Worm (Caenorhabditis elegans) whole organism, mixed stage, embryonic: ENCODE results near the gene M6.11.
A peak's percentile ranks its signal among the peaks of the same experiment; 100 is the strongest.

ENCODE experiments used
- M03D4.4 ChIP-seq: sonication (generic microtip); optimal IDR thresholded peaks from 2 replicates; lab custom pipeline; 2017; ENCODE audit warnings: mild to moderate bottlenecking, missing genetic modification characterization, missing compliant biosample characterization
- bed-3 ChIP-seq: fragments of 200-800 bp; sonication (Bioruptor generic); optimal IDR thresholded peaks from 3 replicates; lab custom pipeline; 2018; ENCODE audit warnings: mild to moderate bottlenecking, missing genetic modification characterization, moderate library complexity, missing compliant biosample characterization
- ceh-39 ChIP-seq: fragments of 150-350 bp; optimal IDR thresholded peaks from 2 replicates; lab custom pipeline; 2014; ENCODE audit warnings: missing biosample characterization, missing genetic modification characterization
- ceh-43 ChIP-seq: fragments of 200-800 bp; sonication (Bioruptor generic); optimal IDR thresholded peaks from 2 replicates; lab custom pipeline; 2018; ENCODE audit warnings: mild to moderate bottlenecking, missing genetic modification characterization, moderate library complexity, missing compliant biosample characterization
- ceh-83 ChIP-seq: fragments of 200-800 bp; sonication (Bioruptor generic); optimal IDR thresholded peaks from 2 replicates; lab custom pipeline; 2018; ENCODE audit warnings: mild to moderate bottlenecking, missing genetic modification characterization, missing compliant biosample characterization
- ces-1 ChIP-seq: fragments of 150-350 bp; optimal IDR thresholded peaks from 2 replicates; lab custom pipeline; 2014; ENCODE audit warnings: missing biosample characterization, missing genetic modification reagents, missing genetic modification characterization
- cnd-1 ChIP-seq: fragments of 200-800 bp; sonication (Bioruptor generic); optimal IDR thresholded peaks from 2 replicates; lab custom pipeline; 2018; ENCODE audit warnings: mild to moderate bottlenecking, missing genetic modification characterization, missing compliant biosample characterization
- drap-1 ChIP-seq: fragments of 200-800 bp; sonication (Bioruptor generic); optimal IDR thresholded peaks from 3 replicates; lab custom pipeline; 2018; ENCODE audit warnings: mild to moderate bottlenecking, missing genetic modification characterization, missing compliant biosample characterization
- elt-1 ChIP-seq: sonication (generic microtip); optimal IDR thresholded peaks from 2 replicates; lab custom pipeline; 2017; ENCODE audit warnings: missing genetic modification characterization, mild to moderate bottlenecking, missing compliant biosample characterization, antibody characterized with exemption, moderate library complexity, borderline replicate concordance; ENCODE audit not compliant: insufficient read depth
- elt-3 ChIP-seq: fragments of 150-350 bp; optimal IDR thresholded peaks from 2 replicates; lab custom pipeline; 2014; ENCODE audit warnings: missing biosample characterization, missing genetic modification characterization
- flh-1 ChIP-seq: fragments of 200-800 bp; sonication (Bioruptor generic); optimal IDR thresholded peaks from 2 replicates; lab custom pipeline; 2018; ENCODE audit warnings: mild to moderate bottlenecking, missing genetic modification characterization, moderate library complexity, missing compliant biosample characterization
- ham-2 ChIP-seq: fragments of 200-800 bp; sonication (Bioruptor generic); optimal IDR thresholded peaks from 2 replicates; lab custom pipeline; 2018; ENCODE audit warnings: mild to moderate bottlenecking, missing genetic modification characterization, missing compliant biosample characterization
- hlh-1 ChIP-seq: fragments of 150-350 bp; optimal IDR thresholded peaks from 2 replicates; lab custom pipeline; 2014; ENCODE audit warnings: missing biosample characterization, missing genetic modification reagents, missing genetic modification characterization
- lin-13 ChIP-seq: fragments of 150-350 bp; optimal IDR thresholded peaks from 2 replicates; lab custom pipeline; 2014; ENCODE audit warnings: missing biosample characterization, missing genetic modification characterization
- lin-32 ChIP-seq: fragments of 200-800 bp; sonication (Bioruptor generic); optimal IDR thresholded peaks from 2 replicates; lab custom pipeline; 2018; ENCODE audit warnings: mild to moderate bottlenecking, missing genetic modification characterization, missing compliant biosample characterization
- lsy-2 ChIP-seq: fragments of 150-350 bp; optimal IDR thresholded peaks from 2 replicates; lab custom pipeline; 2014; ENCODE audit warnings: missing biosample characterization, missing genetic modification characterization
- mab-5 ChIP-seq: fragments of 150-350 bp; optimal IDR thresholded peaks from 2 replicates; lab custom pipeline; 2014; ENCODE audit warnings: missing biosample characterization, missing genetic modification characterization
- mep-1 ChIP-seq: fragments of 150-350 bp; optimal IDR thresholded peaks from 2 replicates; lab custom pipeline; 2017; ENCODE audit warnings: missing biosample characterization, missing genetic modification reagents, missing genetic modification characterization, inconsistent platforms
- mls-2 ChIP-seq: sonication (generic microtip); optimal IDR thresholded peaks from 2 replicates; lab custom pipeline; 2016; ENCODE audit warnings: mild to moderate bottlenecking, missing genetic modification characterization, moderate library complexity, missing compliant biosample characterization
- nhr-12 ChIP-seq: fragments of 150-350 bp; optimal IDR thresholded peaks from 2 replicates; lab custom pipeline; 2014; ENCODE audit warnings: missing biosample characterization, missing genetic modification characterization
- nhr-2 ChIP-seq: fragments of 150-350 bp; optimal IDR thresholded peaks from 2 replicates; lab custom pipeline; 2014; ENCODE audit warnings: missing biosample characterization, missing genetic modification characterization
- nhr-237 ChIP-seq: fragments of 150-350 bp; optimal IDR thresholded peaks from 2 replicates; lab custom pipeline; 2014; ENCODE audit warnings: missing biosample characterization, missing genetic modification characterization
- nhr-28 ChIP-seq: fragments of 150-350 bp; optimal IDR thresholded peaks from 2 replicates; lab custom pipeline; 2014; ENCODE audit warnings: missing biosample characterization, missing genetic modification characterization
- nhr-76 ChIP-seq: sonication (generic microtip); optimal IDR thresholded peaks from 2 replicates; lab custom pipeline; 2017; ENCODE audit warnings: missing biosample characterization, missing genetic modification characterization
- pha-4 ChIP-seq: fragments of 150-350 bp; optimal IDR thresholded peaks from 2 replicates; lab custom pipeline; 2018; ENCODE audit warnings: missing biosample characterization, missing genetic modification reagents, missing genetic modification characterization
- sem-2 ChIP-seq: fragments of 200-800 bp; sonication (Bioruptor generic); optimal IDR thresholded peaks from 2 replicates; lab custom pipeline; 2018; ENCODE audit warnings: mild to moderate bottlenecking, missing genetic modification characterization, missing compliant biosample characterization
- snpc-4 ChIP-seq: fragments of 150-350 bp; optimal IDR thresholded peaks from 2 replicates; lab custom pipeline; 2014; ENCODE audit warnings: missing biosample characterization, missing genetic modification characterization
- sptf-1 ChIP-seq: sonication (generic microtip); optimal IDR thresholded peaks from 2 replicates; lab custom pipeline; 2017; ENCODE audit warnings: mild to moderate bottlenecking, missing genetic modification characterization, moderate library complexity, missing compliant biosample characterization
- unc-120 ChIP-seq: sonication (generic microtip); optimal IDR thresholded peaks from 2 replicates; lab custom pipeline; 2017; ENCODE audit warnings: missing genetic modification characterization, missing compliant biosample characterization; ENCODE audit not compliant: poor library complexity, severe bottlenecking
- unc-39 ChIP-seq: fragments of 150-350 bp; optimal IDR thresholded peaks from 2 replicates; lab custom pipeline; 2014; ENCODE audit warnings: missing biosample characterization, missing genetic modification characterization
- unc-62 ChIP-seq: fragments of 150-350 bp; optimal IDR thresholded peaks from 2 replicates; lab custom pipeline; 2014; ENCODE audit warnings: missing biosample characterization, missing genetic modification reagents, missing genetic modification characterization
- zip-8 ChIP-seq: fragments of 150-350 bp; optimal IDR thresholded peaks from 2 replicates; lab custom pipeline; 2014; ENCODE audit warnings: missing biosample characterization, missing genetic modification characterization
- ztf-11 ChIP-seq: fragments of 150-350 bp; optimal IDR thresholded peaks from 2 replicates; lab custom pipeline; 2014; ENCODE audit warnings: missing biosample characterization, missing genetic modification characterization

M6.11 gene

DNA sequence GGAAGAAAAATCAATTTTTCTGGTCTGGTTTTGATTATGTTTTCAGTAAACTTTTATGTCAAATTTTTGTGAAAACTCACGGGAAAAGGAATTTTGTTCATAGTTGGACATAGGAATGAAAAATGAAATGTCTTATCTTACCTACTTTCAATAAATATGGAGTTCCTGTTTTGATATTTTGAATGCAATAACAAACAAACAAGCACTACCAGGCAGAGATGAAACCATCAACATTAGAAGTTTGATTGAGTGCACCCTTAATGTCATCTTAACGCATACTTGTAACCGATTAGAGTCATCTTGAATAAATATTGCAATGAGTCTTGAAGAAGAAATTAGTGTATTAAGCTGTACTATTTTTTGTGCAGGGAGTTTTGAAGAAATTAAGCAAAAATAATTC lies at the start of gene M6.11:
Gene M6.11, minus strand, starts transcription at position 101 of the 400 bp plus-strand sequence.
- TF ChIP-seq ztf-11, result no peak
- no peak for TF ChIP-seq ham-2 (GFP tag; lab: Kevin White, UChicago)
- no peak for TF ChIP-seq elt-3 (tag; lab: Kevin White, UChicago)
- no peak for TF ChIP-seq nhr-2
- TF ChIP-seq unc-39 (tag; lab: Kevin White, UChicago), result no peak
- TF ChIP-seq nhr-28 (tag; lab: Kevin White, UChicago), result no peak
- no peak for TF ChIP-seq drap-1 (GFP tag; lab: Kevin White, UChicago)
- no peak for TF ChIP-seq lsy-2 (tag; lab: Kevin White, UChicago)
- no peak for TF ChIP-seq mls-2
- TF ChIP-seq lin-13 (tag; lab: Kevin White, UChicago), result no peak
- no peak for TF ChIP-seq flh-1 (GFP tag; lab: Kevin White, UChicago)
- no peak for TF ChIP-seq elt-1
- TF ChIP-seq pha-4 (tag; lab: Kevin White, UChicago), result no peak
- TF ChIP-seq M03D4.4 (tag; lab: Kevin White, UChicago), result no peak
- no peak for TF ChIP-seq bed-3 (GFP tag; lab: Kevin White, UChicago)
- no peak for TF ChIP-seq unc-62
- TF ChIP-seq hlh-1 (tag; lab: Kevin White, UChicago), result no peak
- no peak for TF ChIP-seq snpc-4 (tag; lab: Kevin White, UChicago)
- TF ChIP-seq mab-5, result no peak

DNA sequence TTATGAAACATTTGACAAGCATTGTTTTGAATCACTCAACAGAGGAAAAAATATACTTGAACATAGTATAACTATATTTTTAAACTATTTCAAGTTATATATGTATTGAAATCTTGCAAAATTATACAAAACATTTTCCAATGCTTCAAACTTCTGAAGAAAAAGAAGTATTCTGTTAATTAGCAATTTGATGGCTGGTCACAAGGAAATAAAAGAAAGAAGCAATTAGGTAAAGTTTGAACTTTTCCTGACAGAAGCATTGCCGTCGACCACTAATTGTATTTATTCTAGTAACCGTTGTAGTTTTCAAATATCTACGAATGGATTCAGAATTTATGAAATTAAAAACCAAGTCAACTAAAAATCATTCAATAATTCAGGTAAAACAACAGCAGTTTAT lies 47.3 kb upstream of the M6.11 start:
- TF ChIP-seq ces-1 (GFP tag; lab: Kevin White, UChicago) (peak; percentile 27), ceh-39 (no peak)

DNA sequence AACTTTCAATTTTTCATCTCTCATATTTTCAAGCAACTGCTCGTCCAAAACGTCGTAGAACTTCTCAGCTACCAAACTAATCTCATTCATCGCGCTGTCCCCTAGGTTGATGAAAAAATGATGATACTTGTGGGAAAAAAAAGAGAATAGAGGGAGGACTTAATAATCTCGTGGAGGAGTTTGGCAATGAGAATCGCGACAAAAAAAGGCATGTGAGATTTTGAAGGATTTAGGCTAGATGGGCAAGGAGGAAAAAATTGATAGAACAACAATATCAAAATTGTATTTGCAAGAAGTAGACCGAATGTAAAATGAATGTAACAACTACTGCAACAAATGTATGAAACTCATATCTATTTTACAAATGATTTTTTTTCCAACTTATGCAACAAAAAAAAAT lies 41.4 kb upstream of the M6.11 start, which contains the start of gene Y9C12A.1:
Gene Y9C12A.1, minus strand, starts transcription at position 101 of the 400 bp plus-strand sequence.
- TF ChIP-seq ces-1 (GFP tag; lab: Kevin White, UChicago), result no peak
- no peak for TF ChIP-seq sem-2 (GFP tag; lab: Kevin White, UChicago)
- TF ChIP-seq, all 35 proteins: peak for 0

- no peak for TF ChIP-seq mep-1 (tag; lab: Kevin White, UChicago)
- TF ChIP-seq unc-39 (tag; lab: Kevin White, UChicago), result no peak
- TF ChIP-seq ceh-43 (GFP tag; lab: Kevin White, UChicago), result no peak
- no peak for TF ChIP-seq M03D4.4 (tag; lab: Kevin White, UChicago)
- TF ChIP-seq bed-3 (GFP tag; lab: Kevin White, UChicago), result no peak
- TF ChIP-seq elt-1, result no peak
- no peak for TF ChIP-seq drap-1 (GFP tag; lab: Kevin White, UChicago)
- TF ChIP-seq nhr-2, result no peak
- TF ChIP-seq flh-1 (GFP tag; lab: Kevin White, UChicago), result no peak
These were observed 40.1 kb upstream of the M6.11 start for ce11 chrX:681413-681812.

DNA sequence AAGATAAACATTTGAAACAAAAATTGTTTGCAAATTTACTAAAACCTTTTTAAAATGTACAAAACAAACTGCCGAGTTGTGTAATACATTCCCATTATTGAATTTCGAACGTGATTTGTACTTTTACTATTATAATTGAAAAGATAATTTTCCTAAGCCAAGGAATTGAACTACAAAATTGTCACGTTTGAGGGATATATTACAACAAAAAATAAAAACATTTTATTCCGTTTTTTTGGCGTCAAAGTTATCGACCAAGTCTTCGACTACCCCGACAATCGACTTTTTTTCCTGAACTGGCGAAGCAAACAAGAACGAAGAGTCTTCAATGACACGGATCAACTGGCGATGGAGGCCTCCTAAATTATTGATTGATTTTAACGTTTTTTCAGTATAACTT lies 39.6 kb upstream of the M6.11 start, which contains the start of gene T19D7.7:
Gene T19D7.7, minus strand, starts transcription at position 101 of the 400 bp plus-strand sequence.
- TF ChIP-seq mab-5 (no peak), drap-1 (GFP tag; lab: Kevin White, UChicago) (no peak), unc-62 (no peak), ceh-39 (no peak), cnd-1 (no peak), nhr-12 (tag; lab: Kevin White, UChicago) (no peak), ces-1 (GFP tag; lab: Kevin White, UChicago) (no peak)

- TF ChIP-seq ces-1 (GFP tag; lab: Kevin White, UChicago), result no peak
- no peak for TF ChIP-seq mep-1 (tag; lab: Kevin White, UChicago)
- TF ChIP-seq nhr-76 (tag; lab: Kevin White, UChicago), result no peak
- no peak for TF ChIP-seq elt-3 (tag; lab: Kevin White, UChicago)
- TF ChIP-seq ceh-39, result no peak
- TF ChIP-seq sptf-1 (tag; lab: Kevin White, UChicago), result no peak
- TF ChIP-seq zip-8 (tag; lab: Kevin White, UChicago), result no peak
- no peak for TF ChIP-seq ceh-83 (GFP tag; lab: Kevin White, UChicago)
- TF ChIP-seq lin-32 (GFP tag; lab: Kevin White, UChicago), result no peak
- TF ChIP-seq elt-1, result no peak
- no peak for TF ChIP-seq mls-2
- no peak for TF ChIP-seq lin-13 (tag; lab: Kevin White, UChicago)
- TF ChIP-seq drap-1 (GFP tag; lab: Kevin White, UChicago), result no peak
- no peak for TF ChIP-seq mab-5
- TF ChIP-seq nhr-237, result no peak
- TF ChIP-seq sem-2 (GFP tag; lab: Kevin White, UChicago), result no peak
- TF ChIP-seq unc-120 (tag; lab: Kevin White, UChicago), result no peak
- no peak for TF ChIP-seq flh-1 (GFP tag; lab: Kevin White, UChicago)
- no peak for TF ChIP-seq pha-4 (tag; lab: Kevin White, UChicago)
These were observed 30.5 kb upstream of the M6.11 start, which contains the start of gene lgc-32 for ce11 chrX:671807-672206. Gene lgc-32, plus strand, starts transcription at chrX:672107.
